Fruit fly (Drosophila melanogaster) whole organism, embryonic: Measurements from ENCODE around the gene Bace.
A peak's percentile ranks its signal among the peaks of the same experiment; 100 is the strongest.

Experiments
- Bgb ChIP-seq: fragments of 200-800 bp; sonication (Bioruptor generic); IDR thresholded peaks from 2 replicates; pipeline ENCODE4 v1.3.6; 2022; ENCODE audit warnings: missing biosample characterization, missing genetic modification characterization; ENCODE audit not compliant: partially characterized antibody
- Bteb2 ChIP-seq: fragments of 200-800 bp; sonication (Bioruptor generic); optimal IDR thresholded peaks from 2 replicates; lab custom pipeline; 2016; ENCODE audit warnings: missing biosample characterization, missing genetic modification characterization
- CG1024 ChIP-seq: fragments of 200-800 bp; sonication (Bioruptor generic); IDR thresholded peaks from 2 replicates; pipeline ENCODE4 v1.3.6; 2022; ENCODE audit warnings: missing biosample characterization, missing genetic modification characterization
- CG11696 ChIP-seq: fragments of 200-800 bp; sonication (Bioruptor generic); IDR thresholded peaks from 2 replicates; pipeline ENCODE4 v1.3.6; 2022; ENCODE audit warnings: missing biosample characterization, missing genetic modification characterization
- CG12219 ChIP-seq: fragments of 200-800 bp; sonication (Bioruptor generic); optimal IDR thresholded peaks from 3 replicates; lab custom pipeline; 2018; ENCODE audit warnings: missing biosample characterization, mild to moderate bottlenecking, missing genetic modification characterization
- CG1233 ChIP-seq: fragments of 200-800 bp; sonication (Bioruptor generic); optimal IDR thresholded peaks from 4 replicates; lab custom pipeline; 2018; ENCODE audit warnings: missing biosample characterization, mild to moderate bottlenecking, missing genetic modification characterization
- CG15479 ChIP-seq: fragments of 200-800 bp; sonication (Bioruptor generic); optimal IDR thresholded peaks from 3 replicates; lab custom pipeline; 2019; ENCODE audit warnings: missing biosample characterization, mild to moderate bottlenecking, missing genetic modification characterization, moderate library complexity
- CG17359 ChIP-seq: fragments of 200-800 bp; sonication (Bioruptor generic); optimal IDR thresholded peaks from 3 replicates; lab custom pipeline; 2018; ENCODE audit warnings: missing biosample characterization, mild to moderate bottlenecking, missing genetic modification characterization, moderate library complexity
- CG17568 ChIP-seq: fragments of 200-800 bp; sonication (Bioruptor generic); optimal IDR thresholded peaks from 2 replicates; lab custom pipeline; 2018; ENCODE audit warnings: missing biosample characterization, mild to moderate bottlenecking, missing genetic modification characterization, moderate library complexity
- CG17802 ChIP-seq: fragments of 200-800 bp; sonication (Bioruptor generic); optimal IDR thresholded peaks from 2 replicates; lab custom pipeline; 2018; ENCODE audit warnings: missing biosample characterization, mild to moderate bottlenecking, missing genetic modification characterization, moderate library complexity
- CG18262 ChIP-seq: fragments of 200-800 bp; optimal IDR thresholded peaks from 3 replicates; lab custom pipeline; 2019; ENCODE audit warnings: missing biosample characterization, mild to moderate bottlenecking, missing genetic modification characterization, moderate library complexity
- CG18619 ChIP-seq: fragments of 200-800 bp; sonication (Bioruptor generic); optimal IDR thresholded peaks from 3 replicates; lab custom pipeline; 2017; ENCODE audit warnings: missing biosample characterization, mild to moderate bottlenecking, missing genetic modification characterization
- CG3847 ChIP-seq: fragments of 200-800 bp; sonication (Bioruptor generic); IDR thresholded peaks from 2 replicates; pipeline ENCODE4 v1.3.6; 2022; ENCODE audit warnings: missing biosample characterization, missing genetic modification characterization
- CG3995 ChIP-seq: fragments of 200-800 bp; sonication (Bioruptor generic); optimal IDR thresholded peaks from 3 replicates; lab custom pipeline; 2016; ENCODE audit warnings: missing biosample characterization, missing genetic modification characterization
- CG5180 ChIP-seq: fragments of 200-800 bp; sonication (Bioruptor generic); optimal IDR thresholded peaks from 3 replicates; lab custom pipeline; 2017; ENCODE audit warnings: missing biosample characterization, missing genetic modification characterization, mild to moderate bottlenecking, moderate library complexity, missing genetic modification reagents
- CG7372 ChIP-seq: fragments of 200-800 bp; sonication (Bioruptor generic); IDR thresholded peaks from 2 replicates; pipeline ENCODE4 v1.3.6; 2022; ENCODE audit warnings: missing biosample characterization, missing genetic modification characterization
- CG7786 ChIP-seq: fragments of 200-800 bp; sonication (Bioruptor generic); optimal IDR thresholded peaks from 2 replicates; lab custom pipeline; 2016; ENCODE audit warnings: missing biosample characterization, missing genetic modification characterization
- CG9215 ChIP-seq: fragments of 200-800 bp; sonication (Bioruptor generic); IDR thresholded peaks from 2 replicates; pipeline ENCODE4 v1.3.6; 2022; ENCODE audit warnings: missing biosample characterization, missing genetic modification characterization
- CG9437 ChIP-seq: fragments of 200-800 bp; sonication (Bioruptor generic); optimal IDR thresholded peaks from 2 replicates; lab custom pipeline; 2018; ENCODE audit warnings: missing biosample characterization, mild to moderate bottlenecking, missing genetic modification characterization
- CG9817 ChIP-seq: fragments of 200-800 bp; sonication (Bioruptor generic); optimal IDR thresholded peaks from 2 replicates; lab custom pipeline; 2018; ENCODE audit warnings: missing biosample characterization, mild to moderate bottlenecking, missing genetic modification characterization, moderate library complexity
- Lhr ChIP-seq: fragments of 200-800 bp; sonication (Bioruptor generic); optimal IDR thresholded peaks from 3 replicates; lab custom pipeline; 2017; ENCODE audit warnings: mild to moderate bottlenecking, missing biosample characterization, missing genetic modification reagents, missing genetic modification characterization
- Mrtf ChIP-seq: fragments of 200-800 bp; sonication (Bioruptor generic); IDR thresholded peaks from 3 replicates; pipeline ENCODE4 v1.3.6; 2022; ENCODE audit warnings: missing biosample characterization, missing genetic modification characterization
- Opbp ChIP-seq: fragments of 200-800 bp; sonication (Bioruptor generic); IDR thresholded peaks from 3 replicates; pipeline ENCODE4 v1.3.6; 2022; ENCODE audit warnings: missing biosample characterization, missing genetic modification characterization; ENCODE audit not compliant: partially characterized antibody
- Sin3A ChIP-seq: fragments of >200 bp; optimal IDR thresholded peaks from 2 replicates; lab custom pipeline; 2018
- Spps ChIP-seq: fragments of 200-800 bp; sonication (Bioruptor generic); optimal IDR thresholded peaks from 2 replicates; lab custom pipeline; 2018; ENCODE audit warnings: missing biosample characterization, mild to moderate bottlenecking, missing genetic modification characterization
- ash1 ChIP-seq: fragments of 200-800 bp; sonication (Bioruptor generic); optimal IDR thresholded peaks from 2 replicates; lab custom pipeline; 2018; ENCODE audit warnings: missing biosample characterization, mild to moderate bottlenecking, missing genetic modification characterization
- bbx ChIP-seq: fragments of 200-800 bp; sonication (Bioruptor generic); IDR thresholded peaks from 2 replicates; pipeline ENCODE4 v1.3.6; 2022; ENCODE audit warnings: missing biosample characterization, missing genetic modification characterization; ENCODE audit not compliant: partially characterized antibody
- corto ChIP-seq: fragments of 200-800 bp; sonication (Bioruptor generic); optimal IDR thresholded peaks from 2 replicates; lab custom pipeline; 2016; ENCODE audit warnings: missing biosample characterization, mild to moderate bottlenecking, missing genetic modification characterization, moderate library complexity
- crol ChIP-seq: fragments of 200-800 bp; sonication (Bioruptor generic); IDR thresholded peaks from 2 replicates; pipeline ENCODE4 v1.3.6; 2022; ENCODE audit warnings: missing biosample characterization, missing genetic modification characterization
- dan ChIP-seq: fragments of 200-800 bp; sonication (Bioruptor generic); IDR thresholded peaks from 2 replicates; pipeline ENCODE4 v1.3.6; 2022; ENCODE audit warnings: missing biosample characterization, missing genetic modification characterization
- gsb ChIP-seq: fragments of 200-800 bp; sonication (Bioruptor generic); IDR thresholded peaks from 2 replicates; pipeline ENCODE4 v1.3.6; 2022; ENCODE audit warnings: missing biosample characterization, missing genetic modification characterization
- hb ChIP-seq: fragments of 200-800 bp; sonication (Bioruptor generic); IDR thresholded peaks from 3 replicates; pipeline ENCODE4 v1.3.6; 2022; ENCODE audit warnings: missing biosample characterization, missing genetic modification characterization; ENCODE audit not compliant: partially characterized antibody
- kay ChIP-seq: fragments of 200-800 bp; sonication (Bioruptor generic); optimal IDR thresholded peaks from 2 replicates; lab custom pipeline; 2016; ENCODE audit warnings: missing biosample characterization, missing genetic modification characterization
- luna ChIP-seq: fragments of 200-800 bp; sonication (Bioruptor generic); optimal IDR thresholded peaks from 2 replicates; lab custom pipeline; 2016; ENCODE audit warnings: missing biosample characterization, missing genetic modification characterization
- onecut ChIP-seq: fragments of 200-800 bp; sonication (Bioruptor generic); IDR thresholded peaks from 2 replicates; pipeline ENCODE4 v1.3.6; 2022; ENCODE audit warnings: missing biosample characterization, missing genetic modification characterization
- otp ChIP-seq: fragments of 200-800 bp; sonication (Bioruptor generic); IDR thresholded peaks from 3 replicates; pipeline ENCODE4, ENCODE4 v1.3.6; 2022; ENCODE audit warnings: missing biosample characterization, missing genetic modification characterization
- pnt ChIP-seq: fragments of 200-800 bp; sonication (Bioruptor generic); optimal IDR thresholded peaks from 3 replicates; lab custom pipeline; 2016; ENCODE audit warnings: missing biosample characterization, missing genetic modification characterization
- scrt ChIP-seq: fragments of 200-800 bp; sonication (Bioruptor generic); optimal IDR thresholded peaks from 2 replicates; lab custom pipeline; 2018; ENCODE audit warnings: missing biosample characterization, mild to moderate bottlenecking, missing genetic modification characterization, moderate library complexity
- slou ChIP-seq: fragments of 200-800 bp; sonication (Bioruptor generic); optimal IDR thresholded peaks from 3 replicates; lab custom pipeline; 2016; ENCODE audit warnings: missing biosample characterization, missing genetic modification characterization
- sna ChIP-seq: fragments of 200-800 bp; sonication (Bioruptor generic); IDR thresholded peaks from 2 replicates; pipeline ENCODE4 v1.3.6; 2022; ENCODE audit warnings: missing biosample characterization, missing genetic modification characterization; ENCODE audit not compliant: partially characterized antibody
- stwl ChIP-seq: fragments of 200-800 bp; sonication (Bioruptor generic); optimal IDR thresholded peaks from 3 replicates; lab custom pipeline; 2018; ENCODE audit warnings: missing biosample characterization, mild to moderate bottlenecking, missing genetic modification characterization, moderate library complexity
- tin ChIP-seq: fragments of 200-800 bp; sonication (Bioruptor generic); optimal IDR thresholded peaks from 3 replicates; lab custom pipeline; 2016; ENCODE audit warnings: missing biosample characterization, missing genetic modification characterization
- tio ChIP-seq: fragments of 200-800 bp; sonication (Bioruptor generic); optimal IDR thresholded peaks from 2 replicates; lab custom pipeline; 2017; ENCODE audit warnings: missing biosample characterization, missing genetic modification characterization, inconsistent platforms
- tna ChIP-seq: fragments of 200-800 bp; sonication (Bioruptor generic); IDR thresholded peaks from 2 replicates; pipeline ENCODE4 v1.3.6; 2022; ENCODE audit warnings: missing biosample characterization, missing genetic modification characterization; ENCODE audit not compliant: partially characterized antibody
- trh ChIP-seq: fragments of 200-800 bp; sonication (Bioruptor generic); optimal IDR thresholded peaks from 2 replicates; lab custom pipeline; 2016; ENCODE audit warnings: missing biosample characterization, missing genetic modification characterization
- unpg ChIP-seq: fragments of 200-800 bp; sonication (Bioruptor generic); optimal IDR thresholded peaks from 3 replicates; lab custom pipeline; 2018; ENCODE audit warnings: missing biosample characterization, mild to moderate bottlenecking, missing genetic modification characterization, moderate library complexity
- wek ChIP-seq: fragments of 200-800 bp; sonication (Bioruptor generic); optimal IDR thresholded peaks from 3 replicates; lab custom pipeline; 2018; ENCODE audit warnings: missing biosample characterization, mild to moderate bottlenecking, missing genetic modification characterization, moderate library complexity
- yki ChIP-seq: fragments of >200 bp; optimal IDR thresholded peaks from 3 replicates; lab custom pipeline; 2018
- zen ChIP-seq: fragments of 200-800 bp; sonication (Bioruptor generic); optimal IDR thresholded peaks from 3 replicates; lab custom pipeline; 2018; ENCODE audit warnings: missing biosample characterization, mild to moderate bottlenecking, missing genetic modification characterization, moderate library complexity

Gene Bace

dm6 chr2L:8517256-8517694 is 21.2 kb upstream of the Bace start, which contains the start of the genes mRpL51 and Uba4 (continued):
- peak; percentile 51 for TF ChIP-seq Sin3A (lab: Kevin White, UChicago)
- no peak for TF ChIP-seq CG17568 (GFP tag; lab: Kevin White, UChicago)
- TF ChIP-seq CG9215 (GFP tag; lab: Robert Waterston, UW) = no peak
- TF ChIP-seq Lhr (GFP tag; lab: Kevin White, UChicago) = no peak
- TF ChIP-seq corto = no peak
- no peak for TF ChIP-seq yki (lab: Kevin White, UChicago)
- no peak for TF ChIP-seq CG7372 (GFP tag; lab: Robert Waterston, UW)
- TF ChIP-seq Spps (tag; lab: Kevin White, UChicago) = no peak
- no peak for TF ChIP-seq CG15479 (GFP tag; lab: Kevin White, UChicago)
- TF ChIP-seq stwl (tag; lab: Kevin White, UChicago) = peak; percentile 86
- TF ChIP-seq bbx (GFP tag; lab: Robert Waterston, UW) = peak; percentile 42; the same call in 1 of the 2 replicates

DNA sequence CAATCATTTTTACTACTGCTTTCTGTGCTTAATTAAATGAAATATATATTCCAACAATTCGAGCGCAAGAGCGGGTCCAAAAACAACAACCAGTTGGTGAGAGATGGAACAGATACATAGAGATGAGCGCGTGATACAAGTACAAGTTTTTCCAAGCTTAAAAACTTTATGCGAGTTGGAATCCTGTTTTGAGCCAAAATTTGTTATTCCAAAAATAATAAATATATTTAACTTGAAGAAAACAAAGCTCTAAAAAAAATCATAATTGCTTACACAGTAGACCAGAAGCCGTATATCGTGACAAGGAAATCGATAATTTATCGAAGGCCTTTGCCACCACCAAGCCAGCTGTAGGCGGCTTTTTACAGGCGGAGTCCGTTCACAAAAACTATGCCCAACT is 18.6 kb upstream of the Bace start, which contains the start of the genes CG13097 and PIG-U:
Gene CG13097, minus strand, starts transcription at position 121 of the 400 bp plus-strand sequence.
Gene PIG-U, plus strand, starts transcription at position 349 of the 400 bp plus-strand sequence.
- TF ChIP-seq luna (GFP tag; lab: Kevin White, UChicago) (no peak), Sin3A (lab: Kevin White, UChicago) (peak; percentile 71), CG7786 (GFP tag; lab: Kevin White, UChicago) (peak; percentile 69), crol (GFP tag; lab: Robert Waterston, UW) (no peak), CG18619 (GFP tag; lab: Kevin White, UChicago) (peak; percentile 46), tio (GFP tag; lab: Kevin White, UChicago) (no peak), onecut (GFP tag; lab: Robert Waterston, UW) (peak; percentile 51), CG1024 (peak; percentile 50; the same call in 1 of the 2 replicates), Mrtf (GFP tag; lab: Robert Waterston, UW) (no peak; the same call in 2 of the 3 replicates), tna (GFP tag; lab: Robert Waterston, UW) (peak; percentile 75; the same call in 1 of the 2 replicates), unpg (GFP tag; lab: Kevin White, UChicago) (no peak), dan (GFP tag; lab: Robert Waterston, UW) (no peak), Spps (tag; lab: Kevin White, UChicago) (peak; percentile 57), CG9437 (GFP tag; lab: Kevin White, UChicago) (peak; percentile 46), tin (peak; percentile 88), trh (GFP tag; lab: Kevin White, UChicago) (peak; percentile 62), Bgb (GFP tag; lab: Robert Waterston, UW) (peak; percentile 85), Opbp (GFP tag; lab: Robert Waterston, UW) (peak; percentile 79), CG17802 (tag; lab: Kevin White, UChicago) (no peak), kay (GFP tag; lab: Kevin White, UChicago) (peak; percentile 69), CG3995 (GFP tag; lab: Kevin White, UChicago) (peak; percentile 92), scrt (peak; percentile 66), hb (GFP tag; lab: Robert Waterston, UW) (peak; percentile 85), gsb (GFP tag; lab: Robert Waterston, UW) (no peak), wek (GFP tag; lab: Kevin White, UChicago) (no peak), CG9817 (tag; lab: Kevin White, UChicago) (peak; percentile 84), ash1 (GFP tag; lab: Kevin White, UChicago) (no peak), otp (GFP tag; lab: Robert Waterston, UW) (0 out of 3 replicates have a peak, but pooled peaks have one; percentile 57), pnt (GFP tag; lab: Kevin White, UChicago) (peak; percentile 64), CG1233 (GFP tag; lab: Kevin White, UChicago) (peak; percentile 56), zen (tag; lab: Kevin White, UChicago) (peak; percentile 78), CG3847 (GFP tag; lab: Robert Waterston, UW) (peak; percentile 83), sna (GFP tag; lab: Robert Waterston, UW) (peak; percentile 98), CG17359 (tag; lab: Kevin White, UChicago) (peak; percentile 74), CG18262 (tag; lab: Kevin White, UChicago) (peak; percentile 75), CG11696 (GFP tag; lab: Robert Waterston, UW) (0 out of 2 replicates have a peak, but pooled peaks have one; percentile 24), slou (GFP tag; lab: Kevin White, UChicago) (peak; percentile 85), Bteb2 (GFP tag; lab: Kevin White, UChicago) (peak; percentile 65), CG12219 (GFP tag; lab: Kevin White, UChicago) (no peak), CG5180 (GFP tag; lab: Kevin White, UChicago) (no peak)
